Fruit fly (Drosophila melanogaster): Measurements from ENCODE around the gene Dh44.

The Dh44 gene

DNA sequence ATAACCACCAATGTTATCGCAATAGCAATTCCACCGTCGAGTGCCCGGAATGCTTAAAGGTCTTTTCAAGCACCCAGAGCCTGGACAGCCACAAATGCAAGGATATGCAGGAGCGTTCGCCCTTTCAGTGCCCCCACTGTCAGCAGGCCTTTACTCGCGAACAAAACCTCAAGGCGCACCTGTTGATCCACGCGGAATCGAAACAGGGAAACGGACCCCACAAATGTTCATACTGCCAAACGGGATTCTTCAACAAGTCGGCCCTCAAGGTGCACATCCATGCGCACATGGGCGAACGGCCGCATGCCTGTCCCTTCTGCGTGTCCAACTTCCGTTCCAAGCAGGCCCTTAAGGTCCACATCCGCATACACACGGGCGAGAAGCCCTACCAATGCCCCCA lies 9.9 kb upstream of the Dh44 start:
- TF ChIP-seq usp (GFP tag; optimal IDR thresholded peaks at IDR 0.05) = no peak
- TF ChIP-seq psq (optimal IDR thresholded peaks at IDR 0.05) = no peak
- TF ChIP-seq Dll (optimal IDR thresholded peaks at IDR 0.05) = no peak
- no peak for TF ChIP-seq pan (optimal IDR thresholded peaks at IDR 0.05)
- TF ChIP-seq EcR (GFP tag; optimal IDR thresholded peaks at IDR 0.05) = no peak
- TF ChIP-seq CG8478 (optimal IDR thresholded peaks at IDR 0.05) = no peak

DNA sequence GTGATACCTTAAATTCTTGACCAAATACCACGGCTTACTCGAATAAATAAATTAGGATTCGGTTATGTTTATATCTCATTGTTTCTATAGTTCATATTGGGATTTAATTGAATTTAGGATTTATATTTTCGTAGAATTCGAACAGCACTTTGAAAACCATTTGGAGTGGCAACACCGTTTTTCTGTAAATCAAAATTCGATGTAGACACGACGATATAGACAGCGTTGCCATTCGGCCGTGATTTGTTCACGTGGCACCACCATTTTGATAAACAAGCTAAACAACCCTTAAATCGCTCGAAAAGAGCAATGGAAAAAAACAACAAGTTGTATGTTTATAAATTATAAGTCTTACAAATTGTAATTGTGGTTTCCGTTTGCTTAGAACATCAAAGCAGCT lies 9.4 kb upstream of the Dh44 start:
- TF ChIP-seq CG8478 (optimal IDR thresholded peaks at IDR 0.05) (no peak), Dll (optimal IDR thresholded peaks at IDR 0.05) (no peak), EcR (GFP tag; optimal IDR thresholded peaks at IDR 0.05) (no peak), psq (optimal IDR thresholded peaks at IDR 0.05) (no peak), usp (GFP tag; optimal IDR thresholded peaks at IDR 0.05) (no peak), pan (optimal IDR thresholded peaks at IDR 0.05) (no peak)

DNA sequence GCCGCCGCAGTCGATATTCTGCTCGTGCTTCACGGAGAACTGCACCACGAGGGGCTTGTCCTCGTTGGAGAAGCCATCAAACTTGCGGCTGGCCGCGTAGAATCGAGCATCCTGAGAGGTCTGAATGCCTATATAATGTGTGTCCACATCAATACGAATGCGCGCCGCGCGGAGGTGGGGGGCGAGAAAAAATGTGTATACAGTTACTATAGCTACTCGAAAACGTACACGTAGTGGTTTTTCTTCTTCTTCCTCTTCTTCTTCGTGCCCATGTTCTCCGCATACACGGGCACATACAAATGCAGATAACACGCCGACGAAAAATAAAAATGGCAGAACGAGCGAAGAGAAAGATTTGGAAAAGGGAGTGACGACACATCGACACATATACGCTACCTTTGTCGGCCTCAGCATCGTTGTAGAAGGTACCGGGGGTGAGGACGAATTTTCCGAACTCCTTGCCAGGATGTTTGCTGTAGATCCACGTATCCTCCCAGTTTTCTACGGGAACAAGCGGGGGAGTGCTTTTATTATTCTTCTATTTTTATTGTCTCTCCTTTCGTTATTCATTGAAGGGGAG lies 7.8 kb upstream of the Dh44 start:
- TF ChIP-seq pan (optimal IDR thresholded peaks at IDR 0.05) (no peak), psq (optimal IDR thresholded peaks at IDR 0.05) (no peak), EcR (GFP tag; optimal IDR thresholded peaks at IDR 0.05) (no peak), Dll (optimal IDR thresholded peaks at IDR 0.05) (no peak), CG8478 (optimal IDR thresholded peaks at IDR 0.05) (no peak), usp (GFP tag; optimal IDR thresholded peaks at IDR 0.05) (no peak)

DNA sequence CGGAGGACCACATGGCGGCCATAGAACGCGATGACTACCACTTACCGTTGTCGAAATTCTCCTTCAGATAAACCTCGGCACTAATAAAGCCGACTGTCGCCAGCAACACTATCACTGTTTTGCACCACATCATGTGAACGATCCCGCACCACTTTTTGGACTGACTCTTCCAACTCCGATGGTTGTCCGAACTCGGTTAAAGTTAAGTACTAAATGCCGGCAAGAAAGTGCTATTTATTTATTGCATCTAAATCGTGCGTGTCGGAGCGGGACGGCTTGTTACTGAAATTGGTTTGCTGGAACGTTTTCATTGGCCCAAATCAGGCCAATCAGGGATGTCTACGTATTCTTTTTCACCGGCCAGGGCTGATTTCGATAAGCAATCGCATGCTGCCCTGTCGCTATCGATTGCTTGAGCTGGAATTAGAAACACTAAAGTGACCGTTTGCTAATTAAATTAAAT lies 7.3 kb upstream of the Dh44 start, which contains the start of gene Calr:
Calr (minus strand) TSS at position 219 of the 463 bp plus-strand sequence.
- no peak for TF ChIP-seq Dll (optimal IDR thresholded peaks at IDR 0.05)
- TF ChIP-seq CG8478 (optimal IDR thresholded peaks at IDR 0.05) = peak; percentile 32
- no peak for TF ChIP-seq psq (optimal IDR thresholded peaks at IDR 0.05)
- TF ChIP-seq EcR (GFP tag; optimal IDR thresholded peaks at IDR 0.05) = no peak
- no peak for TF ChIP-seq pan (optimal IDR thresholded peaks at IDR 0.05)
- TF ChIP-seq usp (GFP tag; optimal IDR thresholded peaks at IDR 0.05) = no peak

DNA sequence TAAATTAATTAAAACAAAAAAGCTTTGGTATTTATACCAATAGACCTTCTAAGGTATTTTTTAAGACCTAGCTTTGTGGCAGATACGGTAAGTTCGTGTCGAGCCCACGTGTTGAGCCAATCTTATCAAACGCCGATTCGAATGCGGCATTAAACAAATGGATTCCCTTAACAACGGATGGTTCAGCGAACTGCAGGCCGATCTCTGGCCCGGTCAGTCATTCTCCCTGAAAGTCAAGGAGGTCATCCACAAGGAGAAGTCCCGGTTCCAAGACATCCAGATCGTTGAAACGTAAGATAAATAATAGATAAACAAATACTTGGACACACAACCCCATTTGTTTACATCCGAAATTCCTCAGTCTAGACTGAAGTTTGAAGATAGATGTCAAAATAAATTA lies 6.4 kb upstream of the Dh44 start, which contains the start of gene SpdS:
SpdS (plus strand) TSS at position 78 of the 400 bp plus-strand sequence.
- TF ChIP-seq Dll (optimal IDR thresholded peaks at IDR 0.05) = no peak
- TF ChIP-seq pan (optimal IDR thresholded peaks at IDR 0.05) = no peak
- no peak for TF ChIP-seq EcR (GFP tag; optimal IDR thresholded peaks at IDR 0.05)
- no peak for TF ChIP-seq psq (optimal IDR thresholded peaks at IDR 0.05)
- no peak for TF ChIP-seq CG8478 (optimal IDR thresholded peaks at IDR 0.05)
- no peak for TF ChIP-seq usp (GFP tag; optimal IDR thresholded peaks at IDR 0.05)

DNA sequence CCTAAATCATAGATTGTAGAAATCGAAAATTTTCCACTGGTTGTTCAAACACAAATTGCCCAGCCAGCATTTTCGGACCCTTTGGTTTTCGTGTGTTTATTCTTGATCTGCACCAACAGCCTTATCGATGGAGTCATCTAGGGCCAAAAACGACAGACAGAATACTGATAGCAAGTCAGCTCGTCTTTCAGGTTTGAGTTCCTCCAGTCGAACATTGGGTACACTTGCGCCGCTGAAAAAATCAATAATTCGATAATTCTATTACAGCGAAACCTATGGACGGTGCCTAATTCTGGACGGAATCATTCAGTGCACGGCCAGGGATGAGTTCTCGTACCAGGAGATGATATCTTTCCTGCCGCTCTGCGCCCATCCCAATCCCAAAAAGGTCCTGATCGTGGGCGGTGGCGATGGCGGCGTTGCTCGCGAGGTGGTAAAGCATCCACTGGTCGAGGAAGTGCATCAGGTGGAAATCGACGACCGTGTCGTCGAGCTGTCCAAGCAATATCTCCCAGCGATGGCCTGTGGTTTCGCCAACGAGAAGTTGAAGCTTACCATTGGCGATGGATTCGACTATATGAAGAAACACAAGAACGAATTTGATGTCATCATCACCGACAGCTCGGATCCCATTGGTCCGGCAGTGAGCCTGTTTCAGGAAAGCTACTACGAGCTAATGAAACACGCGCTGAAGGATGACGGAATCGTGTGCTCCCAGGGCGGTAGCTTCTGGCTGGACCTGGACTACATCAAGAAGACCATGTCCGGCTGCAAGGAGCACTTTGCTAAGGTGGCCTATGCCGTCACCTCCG lies 5.7 kb upstream of the Dh44 start:
- no peak for TF ChIP-seq psq (optimal IDR thresholded peaks at IDR 0.05)
- no peak for TF ChIP-seq CG8478 (optimal IDR thresholded peaks at IDR 0.05)
- no peak for TF ChIP-seq EcR (GFP tag; optimal IDR thresholded peaks at IDR 0.05)
- TF ChIP-seq usp (GFP tag; optimal IDR thresholded peaks at IDR 0.05) = no peak
- no peak for TF ChIP-seq pan (optimal IDR thresholded peaks at IDR 0.05)
- no peak for TF ChIP-seq Dll (optimal IDR thresholded peaks at IDR 0.05)

DNA sequence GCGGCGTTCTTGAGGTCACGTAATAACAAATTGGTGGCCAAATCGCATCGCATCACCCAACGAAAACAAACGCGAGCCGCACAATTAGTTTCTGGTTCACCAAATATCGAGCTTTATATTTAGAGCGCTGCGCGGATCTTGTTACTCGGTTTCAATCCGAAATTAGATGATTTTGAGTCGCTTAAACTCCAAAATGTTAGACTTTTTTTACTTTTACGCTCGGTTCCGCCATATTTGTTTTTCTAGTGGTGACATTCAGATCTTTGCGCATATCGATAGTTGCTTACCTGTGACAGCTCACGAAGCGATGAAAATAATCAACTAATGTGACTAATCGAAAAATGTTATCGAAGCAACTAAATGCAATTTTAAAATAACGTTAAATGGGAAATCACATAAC lies 621 bp upstream of the Dh44 start, which contains the start of gene Scm:
Scm (minus strand) TSS at position 251 of the 400 bp plus-strand sequence.
- TF ChIP-seq usp (GFP tag; optimal IDR thresholded peaks at IDR 0.05) (no peak), EcR (GFP tag; optimal IDR thresholded peaks at IDR 0.05) (no peak)

DNA sequence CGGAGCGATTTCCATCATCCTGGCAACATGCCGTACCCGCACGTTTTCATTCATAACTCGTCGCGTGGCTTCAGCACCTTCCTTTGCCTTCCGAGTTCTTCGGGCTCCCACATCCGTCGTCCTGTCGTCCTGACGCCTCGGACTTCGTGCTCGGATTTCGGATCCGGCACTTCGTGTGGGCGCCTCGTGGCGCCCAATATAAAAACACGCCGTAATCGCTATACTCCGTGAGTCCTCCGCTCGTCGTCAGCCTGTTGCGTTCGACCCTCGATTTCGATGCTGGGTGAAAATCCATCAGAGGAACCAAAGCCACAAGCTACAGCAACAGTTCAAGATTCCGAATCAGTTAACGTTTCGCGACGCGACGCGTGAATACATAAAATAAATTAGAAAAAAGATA lies 2.3 kb downstream of the Dh44 start:
- TF ChIP-seq pan (optimal IDR thresholded peaks at IDR 0.05) = no peak

DNA sequence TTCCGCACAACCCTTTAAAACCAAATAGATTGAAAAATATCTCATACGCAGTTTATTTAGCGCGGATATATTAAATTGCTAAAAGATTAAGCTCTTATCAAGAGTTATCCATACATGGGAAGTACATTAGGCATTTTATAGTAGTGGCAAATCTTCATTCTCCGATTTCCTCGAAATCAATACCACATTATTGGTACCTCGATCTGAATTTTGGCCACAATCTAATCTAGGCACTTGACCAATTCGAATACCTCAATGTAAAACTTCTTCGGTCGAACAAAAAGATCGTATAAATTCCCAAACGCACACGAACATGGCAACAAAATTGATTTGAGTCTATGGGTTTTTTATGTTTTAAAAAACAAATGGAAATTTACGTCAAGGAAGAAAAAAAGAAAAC lies 6.0 kb downstream of the Dh44 start:
- TF ChIP-seq usp (GFP tag; optimal IDR thresholded peaks at IDR 0.05) = no peak
- TF ChIP-seq pan (optimal IDR thresholded peaks at IDR 0.05) = no peak
- no peak for TF ChIP-seq Dll (optimal IDR thresholded peaks at IDR 0.05)
- TF ChIP-seq CG8478 (optimal IDR thresholded peaks at IDR 0.05) = no peak
- TF ChIP-seq psq (optimal IDR thresholded peaks at IDR 0.05) = no peak
- no peak for TF ChIP-seq EcR (GFP tag; optimal IDR thresholded peaks at IDR 0.05)

DNA sequence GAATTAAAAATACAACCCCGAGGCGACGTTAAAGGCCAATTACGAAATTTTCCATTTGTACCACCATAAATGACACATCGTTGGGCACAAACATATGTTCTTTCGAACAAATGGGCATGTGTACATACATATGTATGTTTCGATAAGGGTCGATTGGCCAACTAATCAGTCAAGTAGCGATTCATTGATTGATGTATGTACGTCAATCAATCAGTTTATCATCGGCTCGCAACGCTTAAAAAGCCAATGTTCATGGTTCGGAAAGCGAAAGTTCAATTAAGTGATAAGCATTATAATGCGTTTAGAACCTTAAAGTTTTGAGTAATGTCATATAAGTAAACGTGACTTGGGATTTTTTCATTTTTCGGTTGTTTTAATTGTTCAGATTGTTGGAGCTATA lies 6.6 kb downstream of the Dh44 start:
- TF ChIP-seq usp (GFP tag; optimal IDR thresholded peaks at IDR 0.05) = no peak
- TF ChIP-seq EcR (GFP tag; optimal IDR thresholded peaks at IDR 0.05) = no peak
- no peak for TF ChIP-seq CG8478 (optimal IDR thresholded peaks at IDR 0.05)
- no peak for TF ChIP-seq pan (optimal IDR thresholded peaks at IDR 0.05)
- no peak for TF ChIP-seq Dll (optimal IDR thresholded peaks at IDR 0.05)
- TF ChIP-seq psq (optimal IDR thresholded peaks at IDR 0.05) = no peak

DNA sequence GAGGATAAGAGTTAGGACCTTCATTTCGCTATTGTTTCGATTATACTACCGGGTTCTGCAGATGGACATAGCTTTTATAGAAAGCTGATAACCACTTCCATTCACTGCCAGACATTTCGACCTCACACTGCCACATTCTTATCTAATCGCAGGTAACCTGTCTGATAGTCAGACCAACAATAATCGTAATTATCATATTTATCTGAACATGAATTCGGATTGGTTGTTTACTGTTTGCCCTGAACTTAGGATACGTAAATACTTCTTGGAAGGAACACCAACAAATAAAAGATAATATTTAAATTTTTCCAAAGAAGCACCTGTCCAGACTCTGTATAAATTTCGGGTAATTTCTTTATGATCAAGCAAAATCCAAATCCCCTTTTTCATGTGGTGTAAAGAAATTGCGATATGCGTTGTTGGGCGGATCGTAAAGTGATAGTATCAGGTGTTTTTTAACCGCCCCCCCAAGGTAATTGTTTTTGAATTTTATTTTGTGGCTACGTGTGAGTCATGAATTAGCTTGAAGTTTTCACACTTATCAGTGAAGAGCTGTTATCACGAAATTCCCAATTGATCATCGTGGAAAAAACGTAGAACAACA lies 8.2 kb downstream of the Dh44 start, which contains the start of gene Fst:
Fst (minus strand) TSS at position 51 of the 604 bp plus-strand sequence.
- no peak for TF ChIP-seq pan (optimal IDR thresholded peaks at IDR 0.05)
- no peak for TF ChIP-seq psq (optimal IDR thresholded peaks at IDR 0.05)

DNA sequence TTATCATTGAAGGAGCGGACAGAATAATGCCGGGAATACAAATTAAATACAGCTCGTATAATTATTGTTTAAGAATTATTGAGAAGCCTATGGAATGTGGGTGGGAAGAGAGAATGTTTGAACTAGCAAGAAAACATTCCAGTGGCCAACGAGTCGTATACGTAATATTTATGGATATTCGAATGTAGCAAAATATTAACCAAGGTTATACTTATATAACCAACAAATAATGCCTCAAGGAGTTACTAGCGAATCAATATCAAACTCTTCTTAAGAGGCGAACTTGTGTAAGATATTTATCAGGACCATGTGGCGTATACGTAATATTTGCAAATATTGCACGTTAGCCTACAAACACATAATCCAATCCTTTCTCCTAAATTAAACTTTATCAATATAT lies 27.4 kb downstream of the Dh44 start:
- TF ChIP-seq usp (GFP tag; optimal IDR thresholded peaks at IDR 0.05) = no peak
- no peak for TF ChIP-seq EcR (GFP tag; optimal IDR thresholded peaks at IDR 0.05)
- no peak for TF ChIP-seq pan (optimal IDR thresholded peaks at IDR 0.05)
- TF ChIP-seq Dll (optimal IDR thresholded peaks at IDR 0.05) = no peak

Data from whole organism.